Fruit fly (Drosophila melanogaster) whole organism, embryonic: ENCODE measurements around the gene heix.

Source experiments
- ATbp ChIP-seq: fragments of 200-800 bp; sonication (Bioruptor generic); optimal IDR thresholded peaks from 2 replicates; lab custom pipeline; 2017; ENCODE audit warnings: missing biosample characterization, mild to moderate bottlenecking, missing genetic modification characterization, missing genetic modification reagents
- Asciz ChIP-seq: fragments of 200-800 bp; sonication (Bioruptor generic); optimal IDR thresholded peaks from 2 replicates; lab custom pipeline; 2017; ENCODE audit warnings: missing biosample characterization, mild to moderate bottlenecking, missing genetic modification characterization, missing genetic modification reagents
- CG10462 ChIP-seq: fragments of 200-800 bp; sonication (Bioruptor generic); optimal IDR thresholded peaks from 2 replicates; lab custom pipeline; 2016; ENCODE audit warnings: missing biosample characterization, missing genetic modification characterization
- CG10979 ChIP-seq: fragments of 200-800 bp; sonication (Bioruptor generic); optimal IDR thresholded peaks from 2 replicates; lab custom pipeline; 2018; ENCODE audit warnings: missing biosample characterization, mild to moderate bottlenecking, missing genetic modification characterization, moderate library complexity
- CG11695 ChIP-seq: fragments of 200-800 bp; sonication (Bioruptor generic); IDR thresholded peaks from 3 replicates; pipeline ENCODE4 v1.3.6; 2022; ENCODE audit warnings: missing biosample characterization, missing genetic modification characterization
- CG11696 ChIP-seq: fragments of 200-800 bp; sonication (Bioruptor generic); IDR thresholded peaks from 2 replicates; pipeline ENCODE4 v1.3.6; 2022; ENCODE audit warnings: missing biosample characterization, missing genetic modification characterization
- CG1233 ChIP-seq: fragments of 200-800 bp; sonication (Bioruptor generic); optimal IDR thresholded peaks from 4 replicates; lab custom pipeline; 2018; ENCODE audit warnings: missing biosample characterization, mild to moderate bottlenecking, missing genetic modification characterization
- CG12659 ChIP-seq: fragments of 200-800 bp; sonication (Bioruptor generic); optimal IDR thresholded peaks from 3 replicates; lab custom pipeline; 2017; ENCODE audit warnings: mild to moderate bottlenecking, missing biosample characterization, missing genetic modification reagents, missing genetic modification characterization
- CG12942 ChIP-seq: fragments of 200-800 bp; sonication (Bioruptor generic); optimal IDR thresholded peaks from 3 replicates; lab custom pipeline; 2016; ENCODE audit warnings: missing biosample characterization, missing genetic modification characterization
- CG13123 ChIP-seq: fragments of 200-800 bp; sonication (Bioruptor generic); optimal IDR thresholded peaks from 2 replicates; lab custom pipeline; 2016; ENCODE audit warnings: missing biosample characterization, missing genetic modification characterization
- CG17359 ChIP-seq: fragments of 200-800 bp; sonication (Bioruptor generic); optimal IDR thresholded peaks from 3 replicates; lab custom pipeline; 2018; ENCODE audit warnings: missing biosample characterization, mild to moderate bottlenecking, missing genetic modification characterization, moderate library complexity
- CG2889 ChIP-seq: fragments of 200-800 bp; sonication (Bioruptor generic); IDR thresholded peaks from 3 replicates; pipeline ENCODE4 v1.3.6; 2022; ENCODE audit warnings: missing biosample characterization, missing genetic modification characterization
- CG3407 ChIP-seq: fragments of 200-800 bp; sonication (Bioruptor generic); optimal IDR thresholded peaks from 2 replicates; lab custom pipeline; 2018; ENCODE audit warnings: missing biosample characterization, mild to moderate bottlenecking, missing genetic modification characterization
- CG34422 ChIP-seq: fragments of 200-800 bp; sonication (Bioruptor generic); IDR thresholded peaks from 3 replicates; pipeline ENCODE4 v1.3.6; 2022; ENCODE audit warnings: missing biosample characterization, missing genetic modification characterization
- CG3726 ChIP-seq: fragments of 200-800 bp; sonication (Bioruptor generic); IDR thresholded peaks from 3 replicates; pipeline ENCODE4, ENCODE4 v1.3.6; 2022; ENCODE audit warnings: missing biosample characterization, missing genetic modification characterization
- CG3838 ChIP-seq: fragments of 200-800 bp; sonication (Bioruptor generic); optimal IDR thresholded peaks from 3 replicates; lab custom pipeline; 2016; ENCODE audit warnings: missing biosample characterization, missing genetic modification characterization
- CG4424 ChIP-seq: fragments of 200-800 bp; sonication (Bioruptor generic); optimal IDR thresholded peaks from 3 replicates; lab custom pipeline; 2016; ENCODE audit warnings: missing biosample characterization, missing genetic modification characterization
- CG4854 ChIP-seq: fragments of 200-800 bp; sonication (Bioruptor generic); optimal IDR thresholded peaks from 2 replicates; lab custom pipeline; 2016; ENCODE audit warnings: missing biosample characterization, missing genetic modification characterization, inconsistent platforms
- CG5953 ChIP-seq: fragments of 200-800 bp; sonication (Bioruptor generic); IDR thresholded peaks from 2 replicates; pipeline ENCODE4 v1.3.6; 2022; ENCODE audit warnings: missing biosample characterization, missing genetic modification characterization
- CG6813 ChIP-seq: fragments of 200-800 bp; sonication (Bioruptor generic); optimal IDR thresholded peaks from 2 replicates; lab custom pipeline; 2017; ENCODE audit warnings: missing biosample characterization, missing genetic modification characterization, mild to moderate bottlenecking, moderate library complexity, missing genetic modification reagents
- CG7271 ChIP-seq: fragments of 200-800 bp; sonication (Bioruptor generic); optimal IDR thresholded peaks from 2 replicates; lab custom pipeline; 2018; ENCODE audit warnings: missing biosample characterization, mild to moderate bottlenecking, missing genetic modification characterization, moderate library complexity
- CG8290 ChIP-seq, 3 experiments: fragments of 200-800 bp; sonication (Bioruptor generic); optimal IDR thresholded peaks; 2 replicates each; lab custom pipeline; 2016 to 2019; ENCODE audit warnings: missing biosample characterization in 3 of 3, missing genetic modification characterization in 3 of 3, mild to moderate bottlenecking in 2 of 3, moderate library complexity in 1 of 3
- CG9437 ChIP-seq: fragments of 200-800 bp; sonication (Bioruptor generic); optimal IDR thresholded peaks from 2 replicates; lab custom pipeline; 2018; ENCODE audit warnings: missing biosample characterization, mild to moderate bottlenecking, missing genetic modification characterization
- D ChIP-seq, 2 experiments: fragments of 200-800 bp in 1 of 2; fragments of >200 bp in 1 of 2; sonication (Bioruptor generic) in 1 of 2; optimal IDR thresholded peaks; 2 replicates in 1 of 2; 3 replicates in 1 of 2; lab custom pipeline; 2017; ENCODE audit warnings: mild to moderate bottlenecking in 1 of 2, missing biosample characterization in 1 of 2, missing genetic modification characterization in 1 of 2, missing genetic modification reagents in 1 of 2
- Dek ChIP-seq: fragments of 200-800 bp; sonication (Bioruptor generic); optimal IDR thresholded peaks from 3 replicates; lab custom pipeline; 2019; ENCODE audit warnings: missing biosample characterization, mild to moderate bottlenecking, missing genetic modification characterization, moderate library complexity
- GATAe ChIP-seq: fragments of 200-800 bp; sonication (Bioruptor generic); conservative IDR thresholded peaks from 2 replicates; pipeline ENCODE4 v1.3.6; 2022; ENCODE audit warnings: missing biosample characterization, missing genetic modification characterization
- H15 ChIP-seq: fragments of 200-800 bp; sonication (Bioruptor generic); IDR thresholded peaks from 3 replicates; pipeline ENCODE4 v1.3.6; 2022; ENCODE audit warnings: missing biosample characterization, missing genetic modification characterization
- HmgD ChIP-seq: fragments of 200-800 bp; sonication (Bioruptor generic); optimal IDR thresholded peaks from 3 replicates; lab custom pipeline; 2016; ENCODE audit warnings: missing biosample characterization, missing genetic modification characterization
- Kr ChIP-seq: fragments of 200-800 bp; sonication (Bioruptor generic); optimal IDR thresholded peaks from 2 replicates; lab custom pipeline; 2017; ENCODE audit warnings: missing biosample characterization, mild to moderate bottlenecking, missing genetic modification characterization
- MTF-1 ChIP-seq: fragments of 200-800 bp; sonication (Bioruptor generic); optimal IDR thresholded peaks from 2 replicates; lab custom pipeline; 2018; ENCODE audit warnings: missing biosample characterization, mild to moderate bottlenecking, missing genetic modification characterization, borderline replicate concordance
- Meics ChIP-seq: fragments of 200-800 bp; sonication (Bioruptor generic); optimal IDR thresholded peaks from 2 replicates; lab custom pipeline; 2017; ENCODE audit warnings: missing biosample characterization, mild to moderate bottlenecking, missing genetic modification characterization
- Mes4 ChIP-seq: fragments of 200-800 bp; sonication (Bioruptor generic); optimal IDR thresholded peaks from 2 replicates; lab custom pipeline; 2016; ENCODE audit warnings: missing biosample characterization, missing genetic modification characterization
- Myb ChIP-seq: fragments of 200-800 bp; sonication (Bioruptor generic); optimal IDR thresholded peaks from 2 replicates; lab custom pipeline; 2016; ENCODE audit warnings: missing biosample characterization, missing genetic modification characterization
- Rfx ChIP-seq: fragments of 200-800 bp; sonication (Bioruptor generic); IDR thresholded peaks from 2 replicates; pipeline ENCODE4 v1.3.6; 2022; ENCODE audit warnings: missing biosample characterization, missing genetic modification characterization
- Sin3A ChIP-seq: fragments of >200 bp; optimal IDR thresholded peaks from 2 replicates; lab custom pipeline; 2018
- Sry-β ChIP-seq: fragments of 200-800 bp; sonication (Bioruptor generic); optimal IDR thresholded peaks from 2 replicates; lab custom pipeline; 2018; ENCODE audit warnings: missing biosample characterization, mild to moderate bottlenecking, missing genetic modification characterization, moderate library complexity
- Trl ChIP-seq, 3 experiments: fragments of >200 bp in 2 of 3; fragments of 200-800 bp in 1 of 3; sonication (Bioruptor generic) in 1 of 3; optimal IDR thresholded peaks; 2 replicates in 1 of 3; 3 replicates in 2 of 3; lab custom pipeline; 2016 to 2017; ENCODE audit warnings: missing biosample characterization in 1 of 3, missing genetic modification characterization in 1 of 3
- ara ChIP-seq: fragments of 200-800 bp; sonication (Bioruptor generic); IDR thresholded peaks from 2 replicates; pipeline ENCODE4 v1.3.6; 2022; ENCODE audit warnings: missing biosample characterization, missing genetic modification characterization
- az2 ChIP-seq: fragments of 200-800 bp; sonication (Bioruptor generic); optimal IDR thresholded peaks from 3 replicates; lab custom pipeline; 2016; ENCODE audit warnings: missing biosample characterization, missing genetic modification characterization
- cg ChIP-seq: fragments of 200-800 bp; sonication (Bioruptor generic); optimal IDR thresholded peaks from 3 replicates; lab custom pipeline; 2019; ENCODE audit warnings: missing biosample characterization, mild to moderate bottlenecking, missing genetic modification characterization, moderate library complexity
- crp ChIP-seq, 2 experiments: fragments of 200-800 bp; sonication (Bioruptor generic); optimal IDR thresholded peaks; 2 replicates in 1 of 2; 3 replicates in 1 of 2; lab custom pipeline; 2017; ENCODE audit warnings: missing biosample characterization in 2 of 2, missing genetic modification characterization in 2 of 2, mild to moderate bottlenecking in 1 of 2, moderate library complexity in 1 of 2
- grn ChIP-seq: fragments of 200-800 bp; sonication (Bioruptor generic); optimal IDR thresholded peaks from 3 replicates; lab custom pipeline; 2017; ENCODE audit warnings: missing biosample characterization, missing genetic modification characterization
- nom ChIP-seq: fragments of 200-800 bp; sonication (Bioruptor generic); optimal IDR thresholded peaks from 2 replicates; lab custom pipeline; 2017; ENCODE audit warnings: missing biosample characterization, missing genetic modification characterization, mild to moderate bottlenecking, moderate library complexity, missing genetic modification reagents
- repo ChIP-seq: fragments of 200-800 bp; sonication (Bioruptor generic); optimal IDR thresholded peaks from 2 replicates; lab custom pipeline; 2016; ENCODE audit warnings: missing biosample characterization, missing genetic modification characterization
- row ChIP-seq: fragments of 200-800 bp; sonication (Bioruptor generic); IDR thresholded peaks from 3 replicates; pipeline ENCODE4 v1.3.6; 2022; ENCODE audit warnings: missing biosample characterization, missing genetic modification characterization
- seq ChIP-seq: fragments of 200-800 bp; sonication (Bioruptor generic); IDR thresholded peaks from 2 replicates; pipeline ENCODE4 v1.3.6; 2022; ENCODE audit warnings: missing biosample characterization, missing genetic modification characterization
- vfl ChIP-seq: fragments of 200-800 bp; sonication (Bioruptor generic); optimal IDR thresholded peaks from 2 replicates; lab custom pipeline; 2016; ENCODE audit warnings: missing biosample characterization, missing genetic modification characterization
- vnd ChIP-seq: fragments of 200-800 bp; sonication (Bioruptor generic); IDR thresholded peaks from 3 replicates; pipeline ENCODE4 v1.3.6; 2022; ENCODE audit warnings: missing biosample characterization, missing genetic modification characterization; ENCODE audit not compliant: partially characterized antibody
- wdn ChIP-seq: fragments of 200-800 bp; sonication (Bioruptor generic); IDR thresholded peaks from 2 replicates; pipeline ENCODE4 v1.3.6; 2022; ENCODE audit warnings: missing biosample characterization, missing genetic modification characterization

Gene heix

dm6 chr2L:16286360-16287005 lies 13.2 kb downstream of the heix start (continued):
- TF ChIP-seq CG8290 (GFP tag; optimal IDR thresholded peaks at IDR 0.05; lab: Kevin White, UChicago) (peak; percentile 48), CG8290 (tag; optimal IDR thresholded peaks at IDR 0.05; lab: Kevin White, UChicago) (peak in 1 of 2 experiments; percentile 72), Asciz (GFP tag; lab: Kevin White, UChicago) (peak; percentile 80), wdn (GFP tag; lab: Robert Waterston, UW) (no peak), CG4424 (peak; percentile 85), CG4854 (GFP tag; lab: Kevin White, UChicago) (peak; percentile 84), CG5953 (GFP tag; lab: Robert Waterston, UW) (no peak), CG1233 (GFP tag; lab: Kevin White, UChicago) (peak; percentile 78), CG7271 (tag; lab: Kevin White, UChicago) (peak; percentile 50), row (GFP tag; lab: Robert Waterston, UW) (no peak), CG3838 (GFP tag; lab: Kevin White, UChicago) (peak; percentile 77), ATbp (GFP tag; lab: Kevin White, UChicago) (peak; percentile 78), Rfx (GFP tag; lab: Robert Waterston, UW) (no peak), vnd (no peak), CG9437 (peak; percentile 56), Sin3A (lab: Kevin White, UChicago) (no peak), repo (GFP tag; lab: Kevin White, UChicago) (peak; percentile 32), cg (GFP tag; lab: Kevin White, UChicago) (peak; percentile 88), vfl (GFP tag; lab: Kevin White, UChicago) (peak; percentile 45), MTF-1 (GFP tag; lab: Kevin White, UChicago) (peak; percentile 13), CG6813 (GFP tag; lab: Kevin White, UChicago) (peak; percentile 61), CG11695 (no peak), CG17359 (peak; percentile 91), CG3726 (no peak), GATAe (GFP tag; lab: Robert Waterston, UW) (no peak), crp (GFP tag; optimal IDR thresholded peaks at IDR 0.05; lab: Kevin White, UChicago) (peak; percentile 1 to 73), H15 (GFP tag; lab: Robert Waterston, UW) (no peak), seq (GFP tag; lab: Robert Waterston, UW) (no peak), CG10979 (tag; lab: Kevin White, UChicago) (peak; percentile 85), Sry-β (GFP tag; lab: Kevin White, UChicago) (peak; percentile 86), az2 (GFP tag; lab: Kevin White, UChicago) (peak; percentile 74), CG10462 (GFP tag; lab: Kevin White, UChicago) (peak; percentile 71), CG12659 (peak; percentile 88), D (optimal IDR thresholded peaks at IDR 0.05; lab: Kevin White, UChicago) (no peak), D (GFP tag; optimal IDR thresholded peaks at IDR 0.05; lab: Kevin White, UChicago) (peak; percentile 72), Meics (GFP tag; lab: Kevin White, UChicago) (peak; percentile 92), Trl (optimal IDR thresholded peaks at IDR 0.05; lab: Kevin White, UChicago) (peak; percentile 83 to 93), Trl (GFP tag; optimal IDR thresholded peaks at IDR 0.05; lab: Kevin White, UChicago) (peak; percentile 27), ara (GFP tag; lab: Robert Waterston, UW) (no peak), CG34422 (GFP tag; lab: Robert Waterston, UW) (no peak), CG12942 (GFP tag; lab: Kevin White, UChicago) (peak; percentile 81), CG3407 (GFP tag; lab: Kevin White, UChicago) (peak; percentile 70), Dek (peak; percentile 88), CG2889 (GFP tag; lab: Robert Waterston, UW) (no peak), grn (GFP tag; lab: Kevin White, UChicago) (no peak), CG13123 (GFP tag; lab: Kevin White, UChicago) (peak; percentile 73), Mes4 (peak; percentile 72), HmgD (no peak), Kr (no peak), CG11696 (GFP tag; lab: Robert Waterston, UW) (no peak), nom (GFP tag; lab: Kevin White, UChicago) (peak; percentile 67), Myb (GFP tag; lab: Kevin White, UChicago) (peak; percentile 72)
